Worm (Caenorhabditis elegans) whole organism, L1 larva: ENCODE measurements around the gene rpl-26.
A peak's percentile ranks its signal among the peaks of the same experiment; 100 is the strongest.

ENCODE experiments used
- C04F5.9 ChIP-seq: sonication (generic microtip); optimal IDR thresholded peaks from 2 replicates; lab custom pipeline; 2016; ENCODE audit warnings: missing genetic modification characterization, missing compliant biosample characterization
- C16A3.4 ChIP-seq: fragments of 150-350 bp; optimal IDR thresholded peaks from 2 replicates; lab custom pipeline; 2014; ENCODE audit warnings: missing biosample characterization, missing genetic modification characterization
- C34B4.2 ChIP-seq: sonication (generic microtip); optimal IDR thresholded peaks from 2 replicates; lab custom pipeline; 2017; ENCODE audit warnings: mild to moderate bottlenecking, missing genetic modification characterization, missing compliant biosample characterization
- F16B12.6 ChIP-seq: fragments of 150-350 bp; optimal IDR thresholded peaks from 2 replicates; lab custom pipeline; 2014; ENCODE audit warnings: missing biosample characterization, missing genetic modification characterization
- aha-1 ChIP-seq: fragments of 150-350 bp; optimal IDR thresholded peaks from 2 replicates; lab custom pipeline; 2014; ENCODE audit warnings: missing biosample characterization, missing genetic modification characterization
- alr-1 ChIP-seq: fragments of 200-800 bp; sonication (Bioruptor generic); optimal IDR thresholded peaks from 2 replicates; lab custom pipeline; 2018; ENCODE audit warnings: borderline replicate concordance, mild to moderate bottlenecking, missing genetic modification characterization, missing compliant biosample characterization
- aly-2 ChIP-seq: fragments of 150-350 bp; optimal IDR thresholded peaks from 2 replicates; lab custom pipeline; 2014; ENCODE audit warnings: missing biosample characterization, missing genetic modification characterization
- ama-1 ChIP-seq: fragments of 150-350 bp; optimal IDR thresholded peaks from 2 replicates; lab custom pipeline; 2014
- ceh-63 ChIP-seq: fragments of 200-800 bp; sonication (Bioruptor generic); optimal IDR thresholded peaks from 2 replicates; lab custom pipeline; 2018; ENCODE audit warnings: mild to moderate bottlenecking, missing genetic modification characterization, missing compliant biosample characterization
- ceh-82 ChIP-seq, 3 experiments: fragments of 150-350 bp in 1 of 3; sonication (generic microtip) in 2 of 3; optimal IDR thresholded peaks; 2 replicates each; lab custom pipeline; 2014 to 2017; ENCODE audit warnings: missing biosample characterization in 3 of 3, missing genetic modification characterization in 3 of 3
- ceh-90 ChIP-seq: sonication (generic microtip); optimal IDR thresholded peaks from 2 replicates; lab custom pipeline; 2016; ENCODE audit warnings: missing genetic modification characterization, missing compliant biosample characterization
- ces-1 ChIP-seq: fragments of 150-350 bp; optimal IDR thresholded peaks from 2 replicates; lab custom pipeline; 2014; ENCODE audit warnings: missing biosample characterization, missing genetic modification reagents, missing genetic modification characterization
- dpl-1 ChIP-seq, 3 experiments: fragments of 150-350 bp in 2 of 3; sonication (generic microtip) in 1 of 3; optimal IDR thresholded peaks; 2 replicates each; lab custom pipeline; 2014 to 2017; ENCODE audit warnings: missing biosample characterization in 3 of 3, missing genetic modification characterization in 3 of 3, missing genetic modification reagents in 3 of 3
- dsc-1 ChIP-seq: sonication (generic microtip); optimal IDR thresholded peaks from 2 replicates; lab custom pipeline; 2016; ENCODE audit warnings: mild to moderate bottlenecking, missing genetic modification characterization, missing compliant biosample characterization
- efl-1 ChIP-seq, 4 experiments: fragments of 150-350 bp; optimal IDR thresholded peaks in 3 of 4; peaks in 1 of 4; 1 replicate in 1 of 4; 2 replicates in 3 of 4; lab custom pipeline; 2014; ENCODE audit warnings: missing biosample characterization in 2 of 4, missing genetic modification characterization in 2 of 4, missing genetic modification reagents in 2 of 4
- egl-13 ChIP-seq: sonication (generic microtip); optimal IDR thresholded peaks from 2 replicates; lab custom pipeline; 2016; ENCODE audit warnings: missing genotype, missing genetic modification reagents, missing genetic modification characterization, missing compliant biosample characterization
- elt-2 ChIP-seq: sonication (generic microtip); optimal IDR thresholded peaks from 2 replicates; lab custom pipeline; 2016; ENCODE audit warnings: missing genetic modification characterization, mild to moderate bottlenecking, inconsistent platforms, missing compliant biosample characterization, missing genetic modification reagents
- elt-3 ChIP-seq, 6 experiments: fragments of 150-350 bp in 1 of 6; sonication (generic microtip); optimal IDR thresholded peaks; 2 replicates each; lab custom pipeline; 2017 to 2018; ENCODE audit warnings: missing biosample characterization in 6 of 6, missing genetic modification characterization in 6 of 6, inconsistent platforms in 1 of 6
- ets-5 ChIP-seq: fragments of 200-800 bp; sonication (Bioruptor generic); IDR thresholded peaks from 2 replicates; pipeline ENCODE4 v1.3.6; 2022; ENCODE audit warnings: missing genetic modification characterization, missing compliant biosample characterization
- fkh-10 ChIP-seq: sonication (generic microtip); optimal IDR thresholded peaks from 2 replicates; lab custom pipeline; 2017; ENCODE audit warnings: missing biosample characterization, missing genetic modification reagents, missing genetic modification characterization
- fkh-8 ChIP-seq: sonication (generic microtip); optimal IDR thresholded peaks from 2 replicates; lab custom pipeline; 2016; ENCODE audit warnings: mild to moderate bottlenecking, missing genetic modification characterization, missing compliant biosample characterization
- fos-1 ChIP-seq: fragments of 150-350 bp; optimal IDR thresholded peaks from 2 replicates; lab custom pipeline; 2014; ENCODE audit warnings: missing biosample characterization, missing genetic modification characterization
- hlh-4 ChIP-seq: sonication (generic microtip); optimal IDR thresholded peaks from 2 replicates; lab custom pipeline; 2016; ENCODE audit warnings: mild to moderate bottlenecking, missing genetic modification characterization, missing compliant biosample characterization
- isw-1 ChIP-seq: fragments of 200-800 bp; sonication (Bioruptor generic); IDR thresholded peaks from 2 replicates; pipeline ENCODE4 v1.3.6; 2022; ENCODE audit warnings: missing genetic modification characterization, missing compliant biosample characterization
- lin-13 ChIP-seq: fragments of 150-350 bp; optimal IDR thresholded peaks from 2 replicates; lab custom pipeline; 2014; ENCODE audit warnings: missing biosample characterization, missing genetic modification reagents, missing genetic modification characterization
- lin-14 ChIP-seq: fragments of 200-800 bp; sonication (Bioruptor generic); optimal IDR thresholded peaks from 2 replicates; lab custom pipeline; 2018; ENCODE audit warnings: mild to moderate bottlenecking, missing genetic modification characterization, moderate library complexity, missing compliant biosample characterization
- lin-15B ChIP-seq: fragments of 150-350 bp; sonication (generic microtip); optimal IDR thresholded peaks from 3 replicates; lab custom pipeline; 2014; ENCODE audit warnings: missing biosample characterization, missing genetic modification characterization
- lir-3 ChIP-seq: sonication (generic microtip); optimal IDR thresholded peaks from 2 replicates; lab custom pipeline; 2016; ENCODE audit warnings: mild to moderate bottlenecking, missing genetic modification characterization, moderate library complexity, missing compliant biosample characterization; ENCODE audit not compliant: poor library complexity
- lsy-2 ChIP-seq, 2 experiments: fragments of 150-350 bp; optimal IDR thresholded peaks; 2 replicates each; lab custom pipeline; 2014; ENCODE audit warnings: missing biosample characterization in 2 of 2, missing genetic modification characterization in 2 of 2
- mep-1 ChIP-seq: fragments of 150-350 bp; optimal IDR thresholded peaks from 2 replicates; lab custom pipeline; 2014; ENCODE audit warnings: missing biosample characterization, missing genetic modification characterization
- nhr-11 ChIP-seq: fragments of 150-350 bp; optimal IDR thresholded peaks from 2 replicates; lab custom pipeline; 2014; ENCODE audit warnings: missing biosample characterization, missing genetic modification characterization
- nhr-237 ChIP-seq: fragments of 150-350 bp; optimal IDR thresholded peaks from 2 replicates; lab custom pipeline; 2014; ENCODE audit warnings: missing biosample characterization, missing genetic modification characterization
- nhr-28 ChIP-seq: fragments of 150-350 bp; optimal IDR thresholded peaks from 2 replicates; lab custom pipeline; 2014; ENCODE audit warnings: missing biosample characterization, missing genetic modification characterization
- nhr-47 ChIP-seq: sonication (generic microtip); optimal IDR thresholded peaks from 2 replicates; lab custom pipeline; 2016; ENCODE audit warnings: mild to moderate bottlenecking, missing genetic modification characterization, moderate library complexity, missing compliant biosample characterization
- nhr-71 ChIP-seq: sonication (generic microtip); optimal IDR thresholded peaks from 2 replicates; lab custom pipeline; 2016; ENCODE audit warnings: mild to moderate bottlenecking, missing genetic modification characterization, moderate library complexity, missing compliant biosample characterization
- nhr-77 ChIP-seq: fragments of 150-350 bp; optimal IDR thresholded peaks from 2 replicates; lab custom pipeline; 2014; ENCODE audit warnings: missing biosample characterization, missing genetic modification characterization
- nhr-84 ChIP-seq: sonication (generic microtip); optimal IDR thresholded peaks from 2 replicates; lab custom pipeline; 2017; ENCODE audit warnings: missing biosample characterization, missing genetic modification characterization
- nhr-85 ChIP-seq: sonication (generic microtip); peaks from one replicate; lab custom pipeline; 2016; ENCODE audit warnings: missing genetic modification characterization, inconsistent platforms, missing compliant biosample characterization
- skn-1 ChIP-seq: fragments of 150-350 bp; optimal IDR thresholded peaks from 2 replicates; lab custom pipeline; 2014; ENCODE audit warnings: missing biosample characterization, missing genetic modification characterization
- sox-4 ChIP-seq: sonication (generic microtip); optimal IDR thresholded peaks from 2 replicates; lab custom pipeline; 2016; ENCODE audit warnings: missing genetic modification characterization, missing compliant biosample characterization
- sup-37 ChIP-seq: fragments of 200-800 bp; sonication (Bioruptor generic); optimal IDR thresholded peaks from 2 replicates; lab custom pipeline; 2018; ENCODE audit warnings: mild to moderate bottlenecking, missing genetic modification characterization, missing compliant biosample characterization
- tlp-1 ChIP-seq: fragments of 150-350 bp; optimal IDR thresholded peaks from 2 replicates; lab custom pipeline; 2014; ENCODE audit warnings: missing biosample characterization, missing genetic modification characterization
- unc-30 ChIP-seq: sonication (generic microtip); optimal IDR thresholded peaks from 2 replicates; lab custom pipeline; 2017; ENCODE audit warnings: missing biosample characterization, missing genetic modification characterization
- unc-62 ChIP-seq: fragments of 150-350 bp; optimal IDR thresholded peaks from 2 replicates; lab custom pipeline; 2014; ENCODE audit warnings: missing biosample characterization, missing genetic modification reagents, missing genetic modification characterization
- unc-86 ChIP-seq: sonication (generic microtip); optimal IDR thresholded peaks from 2 replicates; lab custom pipeline; 2016; ENCODE audit warnings: missing genetic modification characterization, missing compliant biosample characterization
- unc-98 ChIP-seq: fragments of 200-800 bp; sonication (Bioruptor generic); IDR thresholded peaks from 2 replicates; pipeline ENCODE4 v1.3.6; 2022; ENCODE audit warnings: missing genetic modification characterization, missing compliant biosample characterization
- vab-15 ChIP-seq: sonication (generic microtip); optimal IDR thresholded peaks from 2 replicates; lab custom pipeline; 2017; ENCODE audit warnings: missing genotype, mild to moderate bottlenecking, missing genetic modification characterization, missing compliant biosample characterization
- zag-1 ChIP-seq: fragments of 150-350 bp; optimal IDR thresholded peaks from 2 replicates; lab custom pipeline; 2014; ENCODE audit warnings: missing biosample characterization, missing genetic modification characterization
- zip-4 ChIP-seq: fragments of 200-800 bp; sonication (Bioruptor generic); optimal IDR thresholded peaks from 2 replicates; lab custom pipeline; 2018; ENCODE audit warnings: mild to moderate bottlenecking, missing genetic modification characterization, moderate library complexity, missing compliant biosample characterization
- ztf-4 ChIP-seq: fragments of 150-350 bp; optimal IDR thresholded peaks from 2 replicates; lab custom pipeline; 2014; ENCODE audit warnings: missing biosample characterization, missing genetic modification characterization

Gene rpl-26

ce11 chrII:8554568-8554967 is 48.0 kb upstream of the rpl-26 start:
- TF ChIP-seq hlh-4 (tag; lab: Kevin White, UChicago) = peak; percentile 92
- peak; percentile 27 for TF ChIP-seq nhr-71 (tag; lab: Kevin White, UChicago)
- TF ChIP-seq zag-1 (tag; lab: Kevin White, UChicago) = no peak

- TF ChIP-seq ceh-63 (no peak), unc-30 (tag; lab: Kevin White, UChicago) (no peak), C04F5.9 (tag; lab: Kevin White, UChicago) (no peak), lir-3 (tag; lab: Kevin White, UChicago) (no peak), ceh-82 (tag; optimal IDR thresholded peaks at IDR 0.05; lab: Kevin White, UChicago) (no peak), fkh-8 (tag; lab: Kevin White, UChicago) (no peak), ama-1 (no peak), elt-3 (tag; optimal IDR thresholded peaks at IDR 0.05; lab: Kevin White, UChicago) (no peak), unc-98 (GFP tag; lab: Robert Waterston, UW) (no peak), zip-4 (GFP tag; lab: Kevin White, UChicago) (no peak), egl-13 (tag; lab: Kevin White, UChicago) (no peak), nhr-11 (no peak), nhr-85 (tag; lab: Kevin White, UChicago) (no peak), ceh-90 (no peak), vab-15 (tag; lab: Kevin White, UChicago) (no peak), skn-1 (tag; lab: Kevin White, UChicago) (no peak)
Observed at ce11 chrII:8556166-8556565, 46.4 kb upstream of the rpl-26 start, which contains the start of gene glb-27. Gene glb-27, minus strand, starts transcription at chrII:8556266.

- no peak for TF ChIP-seq nhr-77 (tag; lab: Kevin White, UChicago)
- TF ChIP-seq alr-1 (tag; lab: Kevin White, UChicago) = no peak
- TF ChIP-seq egl-13 (tag; lab: Kevin White, UChicago) = no peak
- TF ChIP-seq hlh-4 (tag; lab: Kevin White, UChicago) = no peak
- TF ChIP-seq lin-15B (tag; lab: Kevin White, UChicago) = no peak
- no peak for TF ChIP-seq isw-1 (GFP tag; lab: Robert Waterston, UW)
- no peak for TF ChIP-seq mep-1 (tag; lab: Kevin White, UChicago)
- no peak for TF ChIP-seq nhr-84 (tag; lab: Kevin White, UChicago)
- TF ChIP-seq sup-37 (GFP tag; lab: Kevin White, UChicago) = no peak
- TF ChIP-seq unc-62 (GFP tag; lab: Kevin White, UChicago) = no peak
- no peak for TF ChIP-seq lsy-2 (tag; optimal IDR thresholded peaks at IDR 0.05; lab: Kevin White, UChicago)
- TF ChIP-seq sox-4 (tag; lab: Kevin White, UChicago) = no peak
- no peak for TF ChIP-seq elt-2 (tag; lab: Kevin White, UChicago)
- TF ChIP-seq fos-1 (tag; lab: Kevin White, UChicago) = no peak
- peak; percentile 43 for TF ChIP-seq ces-1 (GFP tag; lab: Kevin White, UChicago)
- no peak for TF ChIP-seq ceh-90
- TF ChIP-seq unc-98 (GFP tag; lab: Robert Waterston, UW) = no peak
- TF ChIP-seq nhr-47 (tag; lab: Kevin White, UChicago) = peak; percentile 18
- no peak for TF ChIP-seq nhr-237 (tag; lab: Kevin White, UChicago)
- no peak for TF ChIP-seq C04F5.9 (tag; lab: Kevin White, UChicago)
- TF ChIP-seq lin-14 (GFP tag; lab: Kevin White, UChicago) = peak; percentile 46
- TF ChIP-seq nhr-28 (tag; lab: Kevin White, UChicago) = no peak
- TF ChIP-seq aha-1 (tag; lab: Kevin White, UChicago) = no peak
- no peak for TF ChIP-seq ztf-4 (tag; lab: Kevin White, UChicago)
- no peak for TF ChIP-seq tlp-1 (tag; lab: Kevin White, UChicago)
- no peak for TF ChIP-seq dpl-1 (GFP tag; optimal IDR thresholded peaks at IDR 0.05; lab: Kevin White, UChicago)
- peak; percentile 98 for TF ChIP-seq fkh-10
- no peak for TF ChIP-seq efl-1 (optimal IDR thresholded peaks at IDR 0.05; lab: Kevin White, UChicago)
- TF ChIP-seq efl-1 (GFP tag; optimal IDR thresholded peaks at IDR 0.05 in 1 of 2; lab: Kevin White, UChicago) = no peak
- no peak for TF ChIP-seq vab-15 (tag; lab: Kevin White, UChicago)
- no peak for TF ChIP-seq F16B12.6 (tag; lab: Kevin White, UChicago)
- TF ChIP-seq C16A3.4 (tag; lab: Kevin White, UChicago) = no peak
- TF ChIP-seq unc-86 (tag; lab: Kevin White, UChicago) = no peak
- TF ChIP-seq dsc-1 = peak; percentile 6
- no peak for TF ChIP-seq unc-30 (tag; lab: Kevin White, UChicago)
- no peak for TF ChIP-seq ama-1
- TF ChIP-seq lin-13 (GFP tag; lab: Kevin White, UChicago) = no peak
- TF ChIP-seq ets-5 (GFP tag; lab: Robert Waterston, UW) = no peak
- TF ChIP-seq C34B4.2 = no peak
- TF ChIP-seq aly-2 (tag; lab: Kevin White, UChicago) = no peak
Observed at ce11 chrII:8559188-8559587, 43.4 kb upstream of the rpl-26 start.
